Fruit fly (Drosophila melanogaster) S2 (cell line): Measurements from ENCODE around the gene slo.

Source experiments
- CG8478 ChIP-seq: fragments of >200 bp; optimal IDR thresholded peaks from 2 replicates; lab custom pipeline; 2018
- CTCF ChIP-seq, 2 experiments: fragments of >200 bp; optimal IDR thresholded peaks; 2 replicates each; lab custom pipeline; 2018

Gene slo

dm6 chr3R:24659173-24659846 lies 3.0 kb upstream of the slo start, which contains the start of gene CG31126:
Gene CG31126 (plus strand): TSS chr3R:24659621.
- TF ChIP-seq CTCF (optimal IDR thresholded peaks at IDR 0.05; lab: Kevin White, UChicago): no peak
- TF ChIP-seq CG8478 (lab: Kevin White, UChicago): no peak

DNA sequence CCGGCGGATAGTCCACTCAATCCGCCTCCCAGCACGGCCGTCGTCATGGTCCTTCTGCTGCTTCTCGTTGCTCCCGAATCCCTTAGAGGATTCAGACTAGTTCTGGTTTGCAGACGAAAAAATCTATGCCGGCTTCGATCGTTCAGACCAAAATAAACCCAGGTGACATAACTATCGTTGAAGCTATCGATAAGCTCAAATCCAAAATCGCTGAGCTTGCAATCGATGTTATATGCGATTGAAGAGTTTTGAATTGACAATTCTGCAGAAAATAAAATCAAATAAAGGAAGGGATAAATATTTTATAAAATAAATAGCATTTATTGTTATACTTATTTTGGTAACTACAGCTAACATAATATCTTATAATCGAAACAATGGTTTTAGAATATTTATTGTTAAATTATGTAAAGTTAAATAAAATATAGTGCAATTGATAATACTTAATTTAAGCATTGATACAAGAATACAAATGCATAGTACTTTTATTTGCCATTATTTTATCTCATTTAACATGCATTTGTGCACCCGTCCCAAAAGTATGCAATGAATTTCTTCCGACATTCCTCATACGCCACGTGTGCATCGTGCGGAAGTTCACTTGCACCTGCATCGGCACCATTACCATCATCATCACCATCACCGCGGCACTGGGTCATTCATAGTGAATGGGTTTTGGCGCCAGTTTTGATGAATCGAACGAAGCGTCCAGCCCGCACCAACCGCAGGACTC lies 446 bp upstream of the slo start, which contains the start of gene Ppox:
Ppox (minus strand) TSS at position 173 of the 733 bp plus-strand sequence.
- no peak for TF ChIP-seq CG8478 (lab: Kevin White, UChicago)
- TF ChIP-seq CTCF (optimal IDR thresholded peaks at IDR 0.05; lab: Kevin White, UChicago): no peak

DNA sequence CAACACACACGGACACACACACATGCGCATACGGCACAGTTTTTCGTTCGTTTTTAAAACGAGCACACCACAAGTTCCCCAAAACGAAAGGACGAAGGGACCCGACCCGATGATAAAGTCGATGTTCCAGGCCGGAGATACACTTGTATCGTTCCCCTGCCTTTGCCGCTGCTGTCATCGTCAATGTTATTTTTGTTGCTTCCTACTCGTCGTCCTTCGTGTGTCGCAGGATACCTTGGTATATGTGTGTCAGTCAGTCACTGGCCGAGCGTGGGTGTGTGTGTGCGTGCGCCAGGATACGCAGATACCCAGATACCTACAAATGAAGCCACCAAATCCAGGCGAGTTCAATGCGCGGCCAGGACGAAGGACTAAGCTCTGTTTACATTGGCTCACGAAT lies 753 bp downstream of the slo start:
- TF ChIP-seq CTCF (optimal IDR thresholded peaks at IDR 0.05; lab: Kevin White, UChicago) (no peak), CG8478 (lab: Kevin White, UChicago) (no peak)

DNA sequence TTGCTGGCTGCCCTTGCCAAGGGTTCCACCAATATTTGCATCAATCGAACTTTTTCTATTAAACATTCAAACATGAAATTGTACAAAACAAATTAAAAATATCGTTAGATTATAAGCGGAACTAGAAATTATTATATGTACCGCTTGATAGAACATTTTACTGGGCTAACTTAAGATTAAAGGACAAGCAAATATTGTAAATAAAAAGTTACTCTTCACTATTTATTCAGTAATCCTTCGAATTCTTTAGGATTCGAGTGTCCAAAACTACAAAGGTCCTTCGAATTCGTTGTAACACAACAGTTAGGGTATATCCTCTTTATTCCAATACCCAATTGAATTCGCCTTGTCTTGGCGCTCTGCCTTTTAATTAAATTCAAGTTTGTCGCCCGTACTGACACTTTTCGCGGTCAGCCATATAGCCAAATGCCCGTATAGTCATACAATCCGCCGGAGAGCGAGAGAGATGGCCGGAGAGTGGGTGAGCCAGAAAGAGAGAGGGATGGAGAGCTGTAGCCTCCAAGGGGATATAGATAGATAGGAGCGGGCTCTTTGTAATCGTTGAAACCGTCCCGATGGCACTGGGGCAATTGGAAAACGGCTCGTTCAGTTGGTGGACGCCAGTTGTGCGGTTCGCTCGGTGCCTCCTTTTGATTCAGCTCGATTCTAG lies 5.4 kb downstream of the slo start:
- TF ChIP-seq CTCF (optimal IDR thresholded peaks at IDR 0.05; lab: Kevin White, UChicago) (no peak), CG8478 (lab: Kevin White, UChicago) (no peak)

- TF ChIP-seq CG8478 (lab: Kevin White, UChicago): no peak
- TF ChIP-seq CTCF (optimal IDR thresholded peaks at IDR 0.05; lab: Kevin White, UChicago): no peak
Measured at dm6 chr3R:24671662-24672061, 9.4 kb downstream of the slo start.

DNA sequence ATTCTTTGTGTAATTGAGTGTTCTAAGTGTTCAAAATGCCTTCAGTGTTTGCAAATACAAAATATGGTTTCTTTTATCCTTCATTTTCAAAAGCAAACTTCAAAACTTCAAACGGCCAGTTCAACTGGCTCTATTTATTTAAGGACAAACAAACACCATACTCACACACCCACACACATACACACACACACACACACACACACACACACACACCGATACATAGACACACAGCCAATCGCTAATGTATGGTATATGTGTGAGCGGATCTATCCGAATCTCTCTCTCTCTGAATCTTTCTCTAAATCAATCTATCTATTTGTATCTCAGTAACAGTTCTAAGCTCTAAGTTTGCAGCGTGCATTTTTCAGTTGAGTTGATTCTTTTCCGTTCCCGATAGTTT lies 30.6 kb downstream of the slo start:
- TF ChIP-seq CG8478 (lab: Kevin White, UChicago) (no peak), CTCF (optimal IDR thresholded peaks at IDR 0.05; lab: Kevin White, UChicago) (no peak)

DNA sequence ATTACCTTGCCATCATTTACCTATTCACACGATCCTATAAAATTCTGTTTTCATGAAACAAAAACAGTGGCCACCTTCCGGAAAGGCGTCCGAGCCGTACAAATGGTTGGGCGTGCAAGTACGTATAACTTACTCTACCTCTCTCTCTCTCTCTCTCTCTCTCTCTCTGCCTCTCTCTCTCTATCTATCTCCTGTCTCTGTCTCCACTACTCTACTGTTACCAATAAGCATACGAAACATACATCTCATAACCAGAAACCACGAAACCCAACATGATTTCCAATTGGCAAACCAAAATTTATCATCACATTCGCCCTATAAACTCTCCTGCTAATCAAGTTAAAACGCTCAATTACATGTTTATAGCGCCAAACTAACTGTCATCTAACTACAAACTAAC lies 37.0 kb downstream of the slo start:
- TF ChIP-seq CG8478 (lab: Kevin White, UChicago): no peak
- TF ChIP-seq CTCF (optimal IDR thresholded peaks at IDR 0.05; lab: Kevin White, UChicago): no peak

DNA sequence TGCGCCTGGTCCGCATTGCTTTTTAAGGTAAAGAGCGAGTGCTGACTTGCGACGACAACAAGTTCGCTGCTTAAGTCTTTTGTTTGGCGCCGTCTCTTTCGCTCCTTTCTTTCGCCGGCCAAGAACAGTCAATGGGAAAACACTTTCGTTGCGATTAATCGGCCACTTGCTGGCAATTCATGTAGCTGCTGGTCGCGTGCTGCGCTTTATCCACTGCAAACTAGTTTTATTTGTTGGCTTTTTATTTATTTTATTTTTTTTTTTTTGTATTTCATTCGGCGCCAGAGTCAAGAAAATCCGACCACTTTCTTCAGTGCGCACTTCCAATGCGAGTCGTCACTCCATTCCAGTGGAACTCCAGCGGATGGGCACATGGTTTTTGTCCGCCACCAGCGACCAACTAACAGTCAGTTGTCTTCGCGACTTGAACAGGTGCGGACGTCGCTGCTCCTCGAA lies 50.1 kb downstream of the slo start, which contains the start of the genes CG13627 and CG46316:
CG13627 (plus strand) TSS at position 406 of the 456 bp plus-strand sequence.
CG46316 (plus strand) TSS at position 406 of the 456 bp plus-strand sequence.
- no peak for TF ChIP-seq CG8478 (lab: Kevin White, UChicago)
- no peak for TF ChIP-seq CTCF (optimal IDR thresholded peaks at IDR 0.05; lab: Kevin White, UChicago)

- no peak for TF ChIP-seq CG8478 (lab: Kevin White, UChicago)
- TF ChIP-seq CTCF (optimal IDR thresholded peaks at IDR 0.05; lab: Kevin White, UChicago): no peak
Measured at dm6 chr3R:24717289-24717688, 55.0 kb downstream of the slo start, which contains the start of gene Polr2L. Gene Polr2L (plus strand): TSS chr3R:24717511.

DNA sequence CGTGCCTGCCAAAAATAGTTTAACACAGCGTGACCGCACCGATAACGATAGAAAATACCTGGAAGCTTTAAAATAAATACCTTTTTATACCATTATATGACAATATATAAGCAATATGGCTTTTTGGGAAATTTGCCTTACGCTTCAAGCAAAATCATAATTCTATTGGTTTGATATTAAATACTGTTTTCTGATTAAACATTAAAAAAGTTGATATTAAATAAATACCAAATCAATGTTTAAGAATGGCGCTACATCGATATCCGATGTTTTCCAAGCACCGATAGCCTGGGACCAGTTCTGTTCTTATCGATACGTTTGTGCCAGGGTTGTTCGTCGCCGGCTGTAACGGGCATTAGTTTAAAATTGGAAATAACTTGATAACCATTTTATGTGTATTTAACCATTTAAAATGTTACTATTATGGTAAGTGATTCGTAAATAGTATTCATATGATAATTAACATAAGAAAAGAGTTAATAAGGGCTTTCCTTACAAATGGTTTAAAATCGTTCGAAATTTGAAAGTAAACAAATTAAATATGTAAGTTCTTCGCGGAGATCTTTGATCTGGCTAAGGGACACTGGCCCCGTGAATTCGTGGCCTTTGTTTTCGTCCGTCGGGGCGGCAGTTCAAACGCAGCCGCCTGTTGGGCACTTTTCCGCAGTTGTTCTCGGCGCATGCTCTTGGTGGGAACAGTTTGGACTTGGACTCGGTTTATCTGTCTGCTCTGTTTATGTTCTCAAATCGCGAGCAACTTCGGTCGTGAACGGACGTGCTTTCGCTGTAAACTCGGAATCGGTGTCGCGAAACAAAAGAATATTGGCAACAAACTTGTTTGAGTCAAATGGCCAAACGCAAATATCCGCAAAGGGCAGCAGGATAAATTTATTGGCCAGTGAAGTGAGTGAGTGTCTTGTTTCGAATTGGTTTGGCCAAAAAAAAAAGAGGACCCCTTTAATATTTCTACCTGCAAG lies 57.3 kb downstream of the slo start, which contains the start of the genes CG13630 and tok:
CG13630 (minus strand) TSS at position 51 of the 977 bp plus-strand sequence.
tok (plus strand) TSS at position 384 of the 977 bp plus-strand sequence.
- TF ChIP-seq CTCF (optimal IDR thresholded peaks at IDR 0.05; lab: Kevin White, UChicago) (no peak), CG8478 (lab: Kevin White, UChicago) (no peak)

- TF ChIP-seq CG8478 (lab: Kevin White, UChicago) (no peak), CTCF (optimal IDR thresholded peaks at IDR 0.05; lab: Kevin White, UChicago) (no peak)
Measured at dm6 chr3R:24720459-24721370, 58.4 kb downstream of the slo start.

DNA sequence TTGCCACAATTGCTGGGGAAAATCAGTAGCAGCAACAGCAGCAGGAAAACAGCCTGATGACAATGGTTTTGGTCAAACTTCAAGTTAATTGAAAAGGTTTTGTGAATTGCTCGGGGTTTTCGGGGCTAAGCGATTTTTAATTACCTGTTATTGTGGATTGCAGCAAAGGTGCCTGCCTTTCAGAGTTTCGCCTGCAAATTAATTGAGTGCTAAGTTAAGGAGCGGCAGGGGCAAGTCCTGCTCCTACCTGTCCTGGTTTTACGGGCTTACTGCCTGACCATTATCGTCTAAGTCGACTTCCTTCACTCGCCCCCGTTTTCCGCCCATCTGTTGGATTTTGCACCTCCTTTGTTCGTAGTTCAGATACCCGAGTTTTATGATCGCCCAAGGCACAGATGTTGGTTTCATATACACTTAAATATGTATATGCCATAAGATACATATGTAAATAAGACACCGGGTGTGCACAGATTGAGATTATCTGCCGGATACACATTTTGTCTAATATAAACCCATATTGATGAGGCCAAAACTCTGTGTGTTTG lies 64.1 kb downstream of the slo start:
- TF ChIP-seq CG8478 (lab: Kevin White, UChicago) (no peak), CTCF (optimal IDR thresholded peaks at IDR 0.05; lab: Kevin White, UChicago) (no peak)
